Fruit fly (Drosophila melanogaster): ENCODE data around the gene Dci.

Gene Dci

DNA sequence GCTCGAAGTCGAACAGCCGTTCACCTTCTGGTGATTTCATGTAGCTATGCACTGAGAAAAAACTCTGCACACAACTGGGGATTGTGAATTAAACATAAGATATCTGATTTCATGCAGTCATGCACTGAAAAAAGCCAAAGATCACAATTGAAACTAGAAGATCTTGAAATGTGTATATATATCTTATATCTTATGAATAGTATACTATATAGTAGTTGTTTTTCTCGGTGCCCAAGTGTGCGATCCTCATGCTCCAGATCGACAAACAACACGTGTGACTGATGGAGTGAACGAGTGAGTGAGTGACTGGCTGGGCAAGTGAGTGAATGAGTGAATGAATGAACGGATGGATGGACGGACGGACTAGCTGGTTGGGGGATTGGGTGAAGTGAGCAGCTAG, 29.2 kb upstream of the Dci start (continued):
- no peak for TF ChIP-seq toy (GFP tag; IDR thresholded peaks at IDR 0.05)
- peak; percentile 76 for TF ChIP-seq nau (GFP tag; optimal IDR thresholded peaks at IDR 0.05)
- peak; percentile 33 for TF ChIP-seq CG10366 (GFP tag; IDR thresholded peaks at IDR 0.05)
- TF ChIP-seq CG32767 (GFP tag; IDR thresholded peaks at IDR 0.05), result peak; percentile 68
- TF ChIP-seq Deaf1 (tag; optimal IDR thresholded peaks at IDR 0.05), result peak; percentile 57
- TF ChIP-seq CG12219 (GFP tag; optimal IDR thresholded peaks at IDR 0.05), result peak; percentile 43
- peak; percentile 37 for TF ChIP-seq slbo (GFP tag; IDR thresholded peaks at IDR 0.05)
- TF ChIP-seq Elba2 (GFP tag; optimal IDR thresholded peaks at IDR 0.05), result no peak
- no peak for TF ChIP-seq sd (tag; optimal IDR thresholded peaks at IDR 0.05)
- no peak for TF ChIP-seq h (optimal IDR thresholded peaks at IDR 0.05)
- no peak for TF ChIP-seq chinmo (GFP tag; IDR thresholded peaks at IDR 0.05; ENCODE audit: partially characterized antibody)
- TF ChIP-seq CG30403 (GFP tag; optimal IDR thresholded peaks at IDR 0.05), result peak; percentile 64
- TF ChIP-seq dati (GFP tag; IDR thresholded peaks at IDR 0.05), result no peak
- TF ChIP-seq Fer1 (GFP tag; optimal IDR thresholded peaks at IDR 0.05), result peak; percentile 79
- TF ChIP-seq CG10979 (tag; optimal IDR thresholded peaks at IDR 0.05), result peak; percentile 87
- peak; percentile 82 for TF ChIP-seq D19A (tag; optimal IDR thresholded peaks at IDR 0.05)
- TF ChIP-seq CG11398 (GFP tag; optimal IDR thresholded peaks at IDR 0.05), result peak; percentile 13
- peak; percentile 77 for TF ChIP-seq CG5180 (GFP tag; optimal IDR thresholded peaks at IDR 0.05)
- peak; percentile 36 for TF ChIP-seq jing (GFP tag; optimal IDR thresholded peaks at IDR 0.05)
- peak; percentile 18 for TF ChIP-seq CrebB (tag; optimal IDR thresholded peaks at IDR 0.05)
- TF ChIP-seq BtbVII (GFP tag; optimal IDR thresholded peaks at IDR 0.05), result peak; percentile 68
- peak; percentile 68 for TF ChIP-seq CG1024 (GFP tag; IDR thresholded peaks at IDR 0.05)
- 0 out of 3 replicates have a peak, but pooled peaks have one; percentile 10 for TF ChIP-seq Optix (GFP tag; IDR thresholded peaks at IDR 0.05)
- peak; percentile 73 for TF ChIP-seq CG15269 (tag; optimal IDR thresholded peaks at IDR 0.05)
- TF ChIP-seq CG9215 (GFP tag; IDR thresholded peaks at IDR 0.05), result peak; percentile 48; the same call in 1 of the 2 replicates
- no peak for TF ChIP-seq sqz (GFP tag; optimal IDR thresholded peaks at IDR 0.05)
- peak; percentile 56 for TF ChIP-seq ems (GFP tag; optimal IDR thresholded peaks at IDR 0.05)
- peak; percentile 31 for TF ChIP-seq odd (GFP tag; optimal IDR thresholded peaks at IDR 0.05)
- TF ChIP-seq CG12071 (GFP tag; optimal IDR thresholded peaks at IDR 0.05), result peak; percentile 67
- TF ChIP-seq CG2116 (GFP tag; optimal IDR thresholded peaks at IDR 0.05), result peak; percentile 10
- no peak for TF ChIP-seq CG30020 (tag; optimal IDR thresholded peaks at IDR 0.05)
- peak; percentile 48 for TF ChIP-seq Dek (tag; optimal IDR thresholded peaks at IDR 0.05)
- peak; percentile 52; the same call in 1 of the 2 replicates for TF ChIP-seq CG7372 (GFP tag; IDR thresholded peaks at IDR 0.05)
- TF ChIP-seq tio (GFP tag; optimal IDR thresholded peaks at IDR 0.05), result peak; percentile 46
- TF ChIP-seq Nf-YB (GFP tag; optimal IDR thresholded peaks at IDR 0.05), result peak; percentile 44
- no peak for TF ChIP-seq CG43689 (GFP tag; IDR thresholded peaks at IDR 0.05)
- peak; percentile 84 for TF ChIP-seq dysf (GFP tag; IDR thresholded peaks at IDR 0.05)
- no peak for TF ChIP-seq usp (GFP tag; optimal IDR thresholded peaks at IDR 0.05)
- no peak for TF ChIP-seq ro (GFP tag; IDR thresholded peaks at IDR 0.05)
- TF ChIP-seq pnt (GFP tag; optimal IDR thresholded peaks at IDR 0.05), result no peak
- peak; percentile 31 for TF ChIP-seq dmrt11E (tag; optimal IDR thresholded peaks at IDR 0.05)
- TF ChIP-seq onecut (GFP tag; IDR thresholded peaks at IDR 0.05), result peak; percentile 66
- TF ChIP-seq CG3065 (GFP tag; optimal IDR thresholded peaks at IDR 0.05), result no peak
- no peak for TF ChIP-seq CG15479 (GFP tag; optimal IDR thresholded peaks at IDR 0.05)
- peak; percentile 52 for TF ChIP-seq danr (GFP tag; IDR thresholded peaks at IDR 0.05)
- no peak for TF ChIP-seq Atf-2 (GFP tag; optimal IDR thresholded peaks at IDR 0.05)
- TF ChIP-seq CG4424 (GFP tag; optimal IDR thresholded peaks at IDR 0.05), result peak; percentile 79
- TF ChIP-seq dmrt99B (tag; optimal IDR thresholded peaks at IDR 0.05), result peak; percentile 86
- peak; percentile 44 for TF ChIP-seq CG10431 (GFP tag; optimal IDR thresholded peaks at IDR 0.05)
- no peak for TF ChIP-seq D (optimal IDR thresholded peaks at IDR 0.05)
- peak; percentile 84 for TF ChIP-seq D (GFP tag; optimal IDR thresholded peaks at IDR 0.05)
- no peak for TF ChIP-seq insv (GFP tag; optimal IDR thresholded peaks at IDR 0.05)

Measured in whole organism, embryonic.